ENCODE assay signal across 5 worm cellular contexts in the genomic region with DNA sequence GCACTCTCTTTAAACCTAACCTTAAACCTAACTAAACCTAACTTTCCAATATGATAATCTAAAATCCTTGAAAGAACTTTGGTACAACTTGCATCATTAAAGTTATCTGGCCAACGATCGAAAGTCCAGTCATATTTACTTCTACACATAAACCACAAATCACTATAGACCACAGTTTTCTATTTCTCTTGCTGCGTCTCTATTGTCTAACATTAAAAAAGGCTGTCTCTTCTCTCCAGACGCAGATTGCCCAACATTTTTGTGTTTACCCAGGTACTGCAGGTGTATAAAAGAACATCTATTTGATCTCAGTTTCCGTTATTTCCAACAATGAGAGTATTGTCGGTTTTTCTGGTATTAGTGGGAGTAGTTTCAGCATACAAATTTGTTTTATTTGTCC.
TF ChIP-seq lines count a peak whose summit lies in the region.

TSS of gene ugt-61 (plus strand) at position 233 of the 400 bp plus-strand sequence.

TF ChIP-seq in whole organism, L1 larva, 84 proteins besides CTCF, POLR2A, EP300 and RAD21 (continues in another document):
- TF ChIP-seq lsy-2 (tag; optimal IDR thresholded peaks at IDR 0.05; lab: Kevin White, UChicago) (no peak), nhr-90 (tag; optimal IDR thresholded peaks at IDR 0.05; lab: Kevin White, UChicago; ENCODE audit: poor library complexity) (peak; percentile 21), lir-3 (tag; optimal IDR thresholded peaks at IDR 0.05; lab: Kevin White, UChicago; ENCODE audit: poor library complexity) (no peak), dsc-1 (tag; optimal IDR thresholded peaks at IDR 0.05; lab: Kevin White, UChicago) (no peak), elt-3 (tag; optimal IDR thresholded peaks at IDR 0.05; lab: Kevin White, UChicago) (peak in 1 of 6 experiments; percentile 9), rnt-1 (tag; optimal IDR thresholded peaks at IDR 0.05; lab: Kevin White, UChicago) (peak; percentile 22), ceh-88 (GFP tag; IDR thresholded peaks at IDR 0.05; lab: Robert Waterston, UW) (no peak), dpl-1 (GFP tag; optimal IDR thresholded peaks at IDR 0.05; lab: Kevin White, UChicago) (peak in 1 of 3 experiments; percentile 2), efl-1 (optimal IDR thresholded peaks at IDR 0.05; lab: Kevin White, UChicago) (peak in 1 of 2 experiments; percentile 10), efl-1 (GFP tag; optimal IDR thresholded peaks at IDR 0.05 in 1 of 2; lab: Kevin White, UChicago) (peak in 1 of 2 experiments; percentile 93), nhr-28 (tag; optimal IDR thresholded peaks at IDR 0.05; lab: Kevin White, UChicago) (no peak), lin-14 (GFP tag; optimal IDR thresholded peaks at IDR 0.05; lab: Kevin White, UChicago) (peak; percentile 73), snu-23 (GFP tag; optimal IDR thresholded peaks at IDR 0.05; lab: Kevin White, UChicago) (peak; percentile 41), nhr-85 (tag; lab: Kevin White, UChicago) (peak; percentile 81), nhr-77 (tag; optimal IDR thresholded peaks at IDR 0.05; lab: Kevin White, UChicago) (peak; percentile 29), nhr-20 (tag; optimal IDR thresholded peaks at IDR 0.05; lab: Kevin White, UChicago) (peak; percentile 61), blmp-1 (tag; optimal IDR thresholded peaks at IDR 0.05; lab: Kevin White, UChicago) (peak; percentile 33)

TF ChIP-seq in whole organism, L2 larva, 48 proteins besides CTCF, POLR2A, EP300 and RAD21:
- no peak for TF ChIP-seq lsy-2 (tag; optimal IDR thresholded peaks at IDR 0.05; lab: Kevin White, UChicago)
- peak; percentile 65 for TF ChIP-seq nhr-129 (tag; optimal IDR thresholded peaks at IDR 0.05; lab: Kevin White, UChicago)
- TF ChIP-seq nhr-23 (tag; optimal IDR thresholded peaks at IDR 0.05; lab: Kevin White, UChicago), result no peak
- peak; percentile 7 for TF ChIP-seq gmeb-1 (tag; optimal IDR thresholded peaks at IDR 0.05; lab: Kevin White, UChicago)
- TF ChIP-seq fos-1 (tag; optimal IDR thresholded peaks at IDR 0.05; lab: Kevin White, UChicago), result peak; percentile 47
- TF ChIP-seq sma-9 (GFP tag; optimal IDR thresholded peaks at IDR 0.05; lab: Kevin White, UChicago), result peak; percentile 45
- TF ChIP-seq sma-9 (tag; optimal IDR thresholded peaks at IDR 0.05; lab: Kevin White, UChicago), result no peak
- TF ChIP-seq nhr-237 (tag; optimal IDR thresholded peaks at IDR 0.05; lab: Kevin White, UChicago), result no peak
- TF ChIP-seq sma-3 (GFP tag; optimal IDR thresholded peaks at IDR 0.05; lab: Kevin White, UChicago), result no peak
- no peak for TF ChIP-seq ceh-82 (tag; optimal IDR thresholded peaks at IDR 0.05; lab: Kevin White, UChicago)
- no peak for TF ChIP-seq mdl-1 (tag; optimal IDR thresholded peaks at IDR 0.05; lab: Kevin White, UChicago)
- TF ChIP-seq zag-1 (tag; optimal IDR thresholded peaks at IDR 0.05; lab: Kevin White, UChicago), result no peak

TF ChIP-seq in whole organism, L3 larva, 47 proteins besides CTCF, POLR2A, EP300 and RAD21:
- TF ChIP-seq elt-1 (tag; optimal IDR thresholded peaks at IDR 0.05; lab: Kevin White, UChicago) (no peak), pqm-1 (tag; optimal IDR thresholded peaks at IDR 0.05; lab: Kevin White, UChicago) (peak; percentile 15), pha-4 (tag; optimal IDR thresholded peaks at IDR 0.05; lab: Kevin White, UChicago) (peak; percentile 76), lin-39 (tag; optimal IDR thresholded peaks at IDR 0.05; lab: Kevin White, UChicago) (no peak), snpc-4 (tag; optimal IDR thresholded peaks at IDR 0.05; lab: Kevin White, UChicago) (no peak), tbx-2 (tag; optimal IDR thresholded peaks at IDR 0.05; lab: Kevin White, UChicago) (no peak), elt-3 (tag; optimal IDR thresholded peaks at IDR 0.05; lab: Kevin White, UChicago) (no peak), unc-39 (tag; optimal IDR thresholded peaks at IDR 0.05; lab: Kevin White, UChicago) (no peak), mml-1 (tag; optimal IDR thresholded peaks at IDR 0.05; lab: Kevin White, UChicago) (no peak)

TF ChIP-seq in whole organism, L4 larva, 104 proteins besides CTCF, POLR2A, EP300 and RAD21:
- TF ChIP-seq dve-1 (tag; optimal IDR thresholded peaks at IDR 0.05; lab: Kevin White, UChicago; ENCODE audit: insufficient read depth), result peak; percentile 29
- peak; percentile 49 for TF ChIP-seq pqm-1 (tag; optimal IDR thresholded peaks at IDR 0.05; lab: Kevin White, UChicago)
- TF ChIP-seq hlh-11 (tag; optimal IDR thresholded peaks at IDR 0.05; lab: Kevin White, UChicago), result peak; percentile 17
- TF ChIP-seq daf-16 (GFP tag; optimal IDR thresholded peaks at IDR 0.05; lab: Kevin White, UChicago), result no peak
- TF ChIP-seq daf-16 (tag; optimal IDR thresholded peaks at IDR 0.05; lab: Kevin White, UChicago), result peak; percentile 48
- no peak for TF ChIP-seq zag-1 (tag; optimal IDR thresholded peaks at IDR 0.05; lab: Kevin White, UChicago)
- TF ChIP-seq mep-1 (tag; optimal IDR thresholded peaks at IDR 0.05; lab: Kevin White, UChicago), result no peak
- TF ChIP-seq pha-4 (GFP tag; IDR thresholded peaks at IDR 0.05; lab: Robert Waterston, UW), result no peak
- TF ChIP-seq pha-4 (tag; optimal IDR thresholded peaks at IDR 0.05; lab: Kevin White, UChicago), result peak; percentile 44
- peak; percentile 78 for TF ChIP-seq nhr-28 (tag; optimal IDR thresholded peaks at IDR 0.05; lab: Kevin White, UChicago)

TF ChIP-seq in whole organism, young adult, 124 proteins besides CTCF, POLR2A, EP300 and RAD21:
- no peak for TF ChIP-seq Y79H2A.3 (GFP tag; conservative IDR thresholded peaks at IDR 0.05; lab: Robert Waterston, UW)
- no peak for TF ChIP-seq gei-17 (GFP tag; optimal IDR thresholded peaks at IDR 0.05; lab: Kevin White, UChicago)
- no peak for TF ChIP-seq F49E8.2 (tag; optimal IDR thresholded peaks at IDR 0.05; lab: Kevin White, UChicago; ENCODE audit: insufficient read depth)
- peak; percentile 16 for TF ChIP-seq nhr-80 (tag; optimal IDR thresholded peaks at IDR 0.05; lab: Kevin White, UChicago)
- peak; percentile 51; the same call in 1 of the 2 replicates for TF ChIP-seq hmg-1.2 (GFP tag; IDR thresholded peaks at IDR 0.05; lab: Robert Waterston, UW)
TF ChIP-seq in whole organism, young adult: peak in this region for 2.
